Worm (Caenorhabditis elegans) whole organism, L4 larva: ENCODE measurements around the gene gid-2.

Source experiments
- D1046.2 ChIP-seq: fragments of 200-800 bp; sonication (Bioruptor generic); IDR thresholded peaks from 2 replicates; pipeline ENCODE4 v1.3.6; 2022; ENCODE audit warnings: missing genetic modification characterization, missing compliant biosample characterization
- F37D6.2 ChIP-seq: sonication (generic microtip); optimal IDR thresholded peaks from 2 replicates; lab custom pipeline; 2016; ENCODE audit warnings: mild to moderate bottlenecking, missing genetic modification characterization, missing compliant biosample characterization
- F44E2.7 ChIP-seq: fragments of 200-800 bp; sonication (Bioruptor generic); IDR thresholded peaks from 2 replicates; pipeline ENCODE4 v2.1.2; 2022; ENCODE audit warnings: missing genetic modification characterization, missing compliant biosample characterization
- F49E8.2 ChIP-seq: sonication (generic microtip); optimal IDR thresholded peaks from 2 replicates; lab custom pipeline; 2016; ENCODE audit warnings: missing compliant biosample characterization, mild to moderate bottlenecking, missing genetic modification characterization, borderline replicate concordance
- R02D3.7 ChIP-seq: fragments of 150-350 bp; sonication (generic microtip); optimal IDR thresholded peaks from 3 replicates; lab custom pipeline; 2014; ENCODE audit warnings: missing biosample characterization, missing genetic modification characterization
- T20F7.1 ChIP-seq: fragments of 200-800 bp; sonication (Bioruptor generic); optimal IDR thresholded peaks from 2 replicates; lab custom pipeline; 2018; ENCODE audit warnings: mild to moderate bottlenecking, missing genetic modification characterization, missing compliant biosample characterization
- T26A8.4 ChIP-seq: fragments of 200-800 bp; sonication (Bioruptor generic); IDR thresholded peaks from 2 replicates; pipeline ENCODE4 v1.3.6; 2022; ENCODE audit warnings: missing genetic modification characterization, missing compliant biosample characterization
- Y48G9A.11 ChIP-seq: fragments of 200-800 bp; sonication (Bioruptor generic); IDR thresholded peaks from 2 replicates; pipeline ENCODE4 v1.3.6; 2022; ENCODE audit warnings: missing genetic modification reagents, missing genetic modification characterization, missing compliant biosample characterization
- ZK546.5 ChIP-seq, 2 experiments: sonication (generic microtip); optimal IDR thresholded peaks; 2 replicates each; lab custom pipeline; 2017; ENCODE audit warnings: missing biosample characterization in 2 of 2, missing genetic modification characterization in 2 of 2
- ceh-62 ChIP-seq: sonication (generic microtip); optimal IDR thresholded peaks from 2 replicates; lab custom pipeline; 2017; ENCODE audit warnings: missing biosample characterization, missing genetic modification characterization
- ces-1 ChIP-seq: fragments of 150-350 bp; sonication (generic microtip); optimal IDR thresholded peaks from 4 replicates; lab custom pipeline; 2014; ENCODE audit warnings: missing biosample characterization, missing genetic modification reagents, missing genetic modification characterization
- ctbp-1 ChIP-seq: fragments of 200-800 bp; sonication (Bioruptor generic); IDR thresholded peaks from 2 replicates; pipeline ENCODE4 v1.3.6; 2022; ENCODE audit warnings: missing genetic modification reagents, missing genetic modification characterization, missing compliant biosample characterization
- daf-16 ChIP-seq, 3 experiments: sonication (generic microtip); optimal IDR thresholded peaks; 2 replicates each; lab custom pipeline; 2016 to 2017; ENCODE audit warnings: missing genetic modification characterization in 3 of 3, missing genetic modification reagents in 3 of 3, mild to moderate bottlenecking in 2 of 3, missing compliant biosample characterization in 2 of 3, missing biosample characterization in 1 of 3, moderate library complexity in 1 of 3
- dmd-6 ChIP-seq: fragments of 200-800 bp; sonication (Bioruptor generic); IDR thresholded peaks from 2 replicates; pipeline ENCODE4 v1.3.6; 2022; ENCODE audit warnings: missing genetic modification reagents, missing genetic modification characterization, missing compliant biosample characterization
- dmd-8 ChIP-seq: fragments of 200-800 bp; sonication (Bioruptor generic); IDR thresholded peaks from 2 replicates; pipeline ENCODE4 v1.3.6; 2022; ENCODE audit warnings: missing genetic modification characterization, missing compliant biosample characterization
- dmd-9 ChIP-seq: fragments of 200-800 bp; sonication (Bioruptor generic); IDR thresholded peaks from 2 replicates; pipeline ENCODE4 v1.3.6; 2022; ENCODE audit warnings: missing genetic modification reagents, missing genetic modification characterization, missing compliant biosample characterization
- duxl-1 ChIP-seq: sonication (generic microtip); optimal IDR thresholded peaks from 2 replicates; lab custom pipeline; 2016; ENCODE audit warnings: mild to moderate bottlenecking, missing genetic modification characterization, moderate library complexity, missing compliant biosample characterization; ENCODE audit not compliant: poor library complexity
- dve-1 ChIP-seq: sonication (generic microtip); optimal IDR thresholded peaks from 2 replicates; lab custom pipeline; 2017; ENCODE audit warnings: antibody characterized with exemption, mild to moderate bottlenecking, missing genetic modification characterization, missing compliant biosample characterization; ENCODE audit not compliant: insufficient read depth
- egl-27 ChIP-seq: sonication (generic microtip); optimal IDR thresholded peaks from 3 replicates; lab custom pipeline; 2017; ENCODE audit warnings: missing biosample characterization, missing genetic modification reagents, missing genetic modification characterization
- gei-8 ChIP-seq: fragments of 200-800 bp; sonication (Bioruptor generic); optimal IDR thresholded peaks from 2 replicates; lab custom pipeline; 2018; ENCODE audit warnings: mild to moderate bottlenecking, missing genetic modification characterization, missing compliant biosample characterization
- hif-1 ChIP-seq, 2 experiments: sonication (generic microtip); optimal IDR thresholded peaks; 2 replicates each; lab custom pipeline; 2016 to 2017; ENCODE audit warnings: missing compliant biosample characterization in 2 of 2, missing genetic modification characterization in 2 of 2, missing genetic modification reagents in 2 of 2, missing genotype in 2 of 2, mild to moderate bottlenecking in 1 of 2
- hlh-11 ChIP-seq: fragments of 200-800 bp; sonication (Bioruptor generic); optimal IDR thresholded peaks from 2 replicates; lab custom pipeline; 2018; ENCODE audit warnings: mild to moderate bottlenecking, missing genetic modification characterization, missing compliant biosample characterization
- hlh-30 ChIP-seq: sonication (generic microtip); optimal IDR thresholded peaks from 2 replicates; lab custom pipeline; 2017; ENCODE audit warnings: antibody characterized with exemption, mild to moderate bottlenecking, missing genetic modification characterization, missing compliant biosample characterization; ENCODE audit not compliant: insufficient read depth
- jun-1 ChIP-seq: fragments of 150-350 bp; optimal IDR thresholded peaks from 2 replicates; lab custom pipeline; 2014; ENCODE audit warnings: missing biosample characterization, missing genetic modification reagents, missing genetic modification characterization
- lin-29 ChIP-seq: fragments of 200-800 bp; sonication (Bioruptor generic); IDR thresholded peaks from 2 replicates; pipeline ENCODE4 v1.3.6; 2022; ENCODE audit warnings: missing genetic modification reagents, missing genetic modification characterization, missing compliant biosample characterization
- lir-3 ChIP-seq: sonication (generic microtip); optimal IDR thresholded peaks from 2 replicates; lab custom pipeline; 2016; ENCODE audit warnings: mild to moderate bottlenecking, missing genetic modification characterization, missing compliant biosample characterization
- lsy-2 ChIP-seq, 2 experiments: fragments of 150-350 bp in 1 of 2; sonication (generic microtip) in 1 of 2; optimal IDR thresholded peaks; 2 replicates each; lab custom pipeline; 2014 to 2017; ENCODE audit warnings: missing biosample characterization in 2 of 2, missing genetic modification characterization in 2 of 2
- madf-5 ChIP-seq, 2 experiments: fragments of 200-800 bp; sonication (Bioruptor generic); IDR thresholded peaks; 2 replicates each; pipeline ENCODE4 v1.3.6; 2022; ENCODE audit warnings: missing compliant biosample characterization in 2 of 2, missing genetic modification characterization in 2 of 2
- mxl-3 ChIP-seq: fragments of 200-800 bp; sonication (Bioruptor generic); optimal IDR thresholded peaks from 2 replicates; lab custom pipeline; 2018; ENCODE audit warnings: mild to moderate bottlenecking, missing genetic modification characterization, missing compliant biosample characterization
- nhr-10 ChIP-seq: fragments of 150-350 bp; optimal IDR thresholded peaks from 2 replicates; lab custom pipeline; 2014; ENCODE audit warnings: missing biosample characterization, missing genetic modification characterization
- nhr-11 ChIP-seq: fragments of 150-350 bp; optimal IDR thresholded peaks from 2 replicates; lab custom pipeline; 2014; ENCODE audit warnings: missing biosample characterization, missing genetic modification characterization
- nhr-237 ChIP-seq: sonication (generic microtip); optimal IDR thresholded peaks from 2 replicates; lab custom pipeline; 2017; ENCODE audit warnings: missing biosample characterization, missing genetic modification characterization
- nhr-28 ChIP-seq: fragments of 150-350 bp; optimal IDR thresholded peaks from 2 replicates; lab custom pipeline; 2014; ENCODE audit warnings: missing biosample characterization, missing genetic modification characterization
- nhr-48 ChIP-seq: sonication (generic microtip); optimal IDR thresholded peaks from 2 replicates; lab custom pipeline; 2016; ENCODE audit warnings: mild to moderate bottlenecking, missing genetic modification characterization, missing compliant biosample characterization
- nhr-6 ChIP-seq: fragments of 150-350 bp; optimal IDR thresholded peaks from 2 replicates; lab custom pipeline; 2014; ENCODE audit warnings: missing biosample characterization, missing genetic modification characterization
- php-3 ChIP-seq: fragments of 200-800 bp; sonication (Bioruptor generic); IDR thresholded peaks from 2 replicates; pipeline ENCODE4 v1.3.6; 2022; ENCODE audit warnings: missing genetic modification reagents, missing genetic modification characterization, missing compliant biosample characterization
- pqm-1 ChIP-seq: sonication (generic microtip); optimal IDR thresholded peaks from 2 replicates; lab custom pipeline; 2017; ENCODE audit warnings: missing biosample characterization, missing genetic modification characterization
- rbr-2 ChIP-seq: sonication (generic microtip); optimal IDR thresholded peaks from 2 replicates; lab custom pipeline; 2016; ENCODE audit warnings: missing genotype, missing genetic modification characterization, missing compliant biosample characterization
- sdz-12 ChIP-seq: fragments of 200-800 bp; sonication (Bioruptor generic); optimal IDR thresholded peaks from 2 replicates; lab custom pipeline; 2018; ENCODE audit warnings: mild to moderate bottlenecking, missing genetic modification characterization, missing compliant biosample characterization
- skn-1 ChIP-seq: fragments of 150-350 bp; optimal IDR thresholded peaks from 2 replicates; lab custom pipeline; 2014; ENCODE audit warnings: missing biosample characterization, missing genetic modification characterization
- snpc-1.2 ChIP-seq: fragments of 200-800 bp; sonication (Bioruptor generic); IDR thresholded peaks from 2 replicates; pipeline ENCODE4 v1.3.6; 2022; ENCODE audit warnings: missing genetic modification reagents, missing genetic modification characterization, missing compliant biosample characterization
- snpc-4 ChIP-seq: fragments of 150-350 bp; optimal IDR thresholded peaks from 2 replicates; lab custom pipeline; 2014; ENCODE audit warnings: missing biosample characterization, missing genetic modification characterization
- tra-1 ChIP-seq: fragments of 200-800 bp; sonication (Bioruptor generic); IDR thresholded peaks from 2 replicates; pipeline ENCODE4 v1.3.6; 2022; ENCODE audit warnings: missing genetic modification reagents, missing genetic modification characterization, missing compliant biosample characterization
- unc-62 ChIP-seq, 3 experiments: fragments of 150-350 bp in 1 of 3; sonication (generic microtip); optimal IDR thresholded peaks in 2 of 3; peaks in 1 of 3; 1 replicate in 1 of 3; 2 replicates in 2 of 3; lab custom pipeline; 2014 to 2017; ENCODE audit warnings: missing biosample characterization in 3 of 3, missing genetic modification characterization in 3 of 3, missing genetic modification reagents in 3 of 3, missing genotype in 1 of 3
- zip-11 ChIP-seq: fragments of 200-800 bp; sonication (Bioruptor generic); IDR thresholded peaks from 2 replicates; pipeline ENCODE4 v1.3.6; 2022; ENCODE audit warnings: missing genetic modification characterization, missing compliant biosample characterization

gid-2 gene

ce11 chrX:2426932-2427331, 11.8 kb downstream of the gid-2 start:
- no peak for TF ChIP-seq unc-62 (GFP tag; optimal IDR thresholded peaks at IDR 0.05 in 1 of 2; lab: Kevin White, UChicago)
- TF ChIP-seq unc-62 (tag; optimal IDR thresholded peaks at IDR 0.05; lab: Kevin White, UChicago), result no peak

DNA sequence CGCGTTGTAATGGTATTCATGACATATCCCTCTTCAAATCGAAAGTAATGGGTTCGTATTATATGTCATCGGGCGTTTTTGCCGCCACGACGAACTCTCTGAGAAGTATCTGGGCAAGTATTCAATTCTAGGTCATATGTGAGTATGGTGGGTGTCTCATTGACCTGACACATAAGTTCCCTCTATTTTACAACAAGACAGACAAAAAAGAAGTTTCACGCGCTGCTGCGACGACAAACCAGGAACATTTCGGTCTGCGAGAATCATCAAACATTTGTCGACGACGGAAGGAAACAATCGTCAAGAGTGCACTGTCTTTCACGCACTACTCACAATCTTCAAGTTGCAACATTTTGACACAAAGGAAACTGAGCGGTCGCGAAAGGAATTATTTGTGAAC, 13.5 kb downstream of the gid-2 start:
- TF ChIP-seq unc-62 (GFP tag; optimal IDR thresholded peaks at IDR 0.05 in 1 of 2; lab: Kevin White, UChicago), result peak in 1 of 2 experiments; percentile 92
- TF ChIP-seq unc-62 (tag; optimal IDR thresholded peaks at IDR 0.05; lab: Kevin White, UChicago), result no peak
- TF ChIP-seq dve-1 (tag; lab: Kevin White, UChicago), result no peak
- TF ChIP-seq sdz-12 (GFP tag; lab: Kevin White, UChicago), result no peak
- TF ChIP-seq ZK546.5 (tag; optimal IDR thresholded peaks at IDR 0.05; lab: Kevin White, UChicago), result no peak
- TF ChIP-seq ceh-62 (tag; lab: Kevin White, UChicago), result no peak
- peak; percentile 2 for TF ChIP-seq nhr-28 (tag; lab: Kevin White, UChicago)
- no peak for TF ChIP-seq skn-1 (tag; lab: Kevin White, UChicago)
- TF ChIP-seq snpc-1.2 (GFP tag; lab: Robert Waterston, UW), result no peak
- TF ChIP-seq dmd-9 (GFP tag; lab: Robert Waterston, UW), result no peak
- TF ChIP-seq egl-27 (tag; lab: Kevin White, UChicago), result no peak
- TF ChIP-seq dmd-8, result no peak
- no peak for TF ChIP-seq nhr-237
- TF ChIP-seq F44E2.7 (GFP tag; lab: Robert Waterston, UW), result no peak
- no peak for TF ChIP-seq ctbp-1
- TF ChIP-seq hlh-30 (tag; lab: Kevin White, UChicago), result peak; percentile 6
- TF ChIP-seq nhr-11 (tag; lab: Kevin White, UChicago), result no peak
- no peak for TF ChIP-seq T20F7.1 (GFP tag; lab: Kevin White, UChicago)
- TF ChIP-seq php-3 (GFP tag; lab: Robert Waterston, UW), result no peak
- TF ChIP-seq nhr-6 (tag; lab: Kevin White, UChicago), result no peak
- no peak for TF ChIP-seq ces-1
- TF ChIP-seq dmd-6 (GFP tag; lab: Robert Waterston, UW), result peak; percentile 32
- TF ChIP-seq R02D3.7 (tag; lab: Kevin White, UChicago), result no peak
- no peak for TF ChIP-seq mxl-3 (GFP tag; lab: Kevin White, UChicago)
- TF ChIP-seq, all 104 proteins: peak for 4

- TF ChIP-seq skn-1 (tag; lab: Kevin White, UChicago), result no peak
- TF ChIP-seq nhr-11 (tag; lab: Kevin White, UChicago), result no peak
- peak; percentile 96 for TF ChIP-seq dmd-6 (GFP tag; lab: Robert Waterston, UW)
- peak; percentile 60 for TF ChIP-seq hlh-11 (tag; lab: Kevin White, UChicago)
- TF ChIP-seq daf-16 (GFP tag; optimal IDR thresholded peaks at IDR 0.05; lab: Kevin White, UChicago), result peak in 1 of 2 experiments; percentile 38
- no peak for TF ChIP-seq daf-16 (tag; optimal IDR thresholded peaks at IDR 0.05; lab: Kevin White, UChicago)
- no peak for TF ChIP-seq lsy-2 (tag; optimal IDR thresholded peaks at IDR 0.05; lab: Kevin White, UChicago)
- TF ChIP-seq ces-1, result no peak
- TF ChIP-seq gei-8 (GFP tag; lab: Kevin White, UChicago), result no peak
- no peak for TF ChIP-seq lir-3 (tag; lab: Kevin White, UChicago)
- no peak for TF ChIP-seq lin-29
- TF ChIP-seq ZK546.5 (tag; optimal IDR thresholded peaks at IDR 0.05; lab: Kevin White, UChicago), result no peak
- no peak for TF ChIP-seq snpc-1.2 (GFP tag; lab: Robert Waterston, UW)
- TF ChIP-seq ceh-62 (tag; lab: Kevin White, UChicago), result no peak
- TF ChIP-seq madf-5 (GFP tag; IDR thresholded peaks at IDR 0.05; lab: Robert Waterston, UW), result no peak
- no peak for TF ChIP-seq D1046.2 (GFP tag; lab: Robert Waterston, UW)
- TF ChIP-seq nhr-10 (tag; lab: Kevin White, UChicago), result no peak
- TF ChIP-seq hif-1 (tag; optimal IDR thresholded peaks at IDR 0.05; lab: Kevin White, UChicago), result no peak
- TF ChIP-seq Y48G9A.11 (GFP tag; lab: Robert Waterston, UW), result no peak
- TF ChIP-seq F37D6.2 (tag; lab: Kevin White, UChicago), result no peak
- no peak for TF ChIP-seq dmd-8
- no peak for TF ChIP-seq hlh-30 (tag; lab: Kevin White, UChicago)
- TF ChIP-seq pqm-1 (tag; lab: Kevin White, UChicago), result no peak
- peak; percentile 90 for TF ChIP-seq tra-1 (GFP tag; lab: Robert Waterston, UW)
- peak; percentile 60 for TF ChIP-seq nhr-48 (tag; lab: Kevin White, UChicago)
- TF ChIP-seq F49E8.2, result no peak
- no peak for TF ChIP-seq duxl-1
- TF ChIP-seq T26A8.4 (GFP tag; lab: Robert Waterston, UW), result no peak
- TF ChIP-seq nhr-237, result no peak
- TF ChIP-seq snpc-4 (tag; lab: Kevin White, UChicago), result no peak
- TF ChIP-seq nhr-28 (tag; lab: Kevin White, UChicago), result no peak
- TF ChIP-seq zip-11 (GFP tag; lab: Robert Waterston, UW), result no peak
- no peak for TF ChIP-seq jun-1 (tag; lab: Kevin White, UChicago)
- no peak for TF ChIP-seq rbr-2 (tag; lab: Kevin White, UChicago)
These were observed 16.6 kb downstream of the gid-2 start for ce11 chrX:2422123-2422522.
